Worm (Caenorhabditis elegans) whole organism, early embryonic: ENCODE measurements around the gene B0513.4.

Experiments used
- B0310.2 ChIP-seq: sonication (generic microtip); optimal IDR thresholded peaks from 2 replicates; lab custom pipeline; 2016; ENCODE audit warnings: mild to moderate bottlenecking, missing genetic modification characterization, missing compliant biosample characterization
- F13C5.2 ChIP-seq: sonication (generic microtip); optimal IDR thresholded peaks from 2 replicates; lab custom pipeline; 2017; ENCODE audit warnings: mild to moderate bottlenecking, missing genetic modification characterization, inconsistent platforms, missing compliant biosample characterization
- aly-1 ChIP-seq: sonication (generic microtip); optimal IDR thresholded peaks from 2 replicates; lab custom pipeline; 2016; ENCODE audit warnings: missing genetic modification characterization, missing compliant biosample characterization
- ama-1 ChIP-seq: fragments of 150-350 bp; optimal IDR thresholded peaks from 2 replicates; lab custom pipeline; 2014
- ets-7 ChIP-seq: sonication (generic microtip); optimal IDR thresholded peaks from 2 replicates; lab custom pipeline; 2016; ENCODE audit warnings: missing genotype, missing genetic modification characterization, missing compliant biosample characterization
- flt-1 ChIP-seq: fragments of 200-800 bp; sonication (Bioruptor generic); IDR thresholded peaks from 2 replicates; pipeline ENCODE4 v1.3.6; 2022; ENCODE audit warnings: missing genetic modification characterization, missing compliant biosample characterization
- hmbx-1 ChIP-seq: sonication (generic microtip); optimal IDR thresholded peaks from 2 replicates; lab custom pipeline; 2016; ENCODE audit warnings: mild to moderate bottlenecking, missing genetic modification characterization, missing compliant biosample characterization
- hmg-4 ChIP-seq: fragments of 200-800 bp; sonication (Bioruptor generic); optimal IDR thresholded peaks from 2 replicates; lab custom pipeline; 2018; ENCODE audit warnings: mild to moderate bottlenecking, missing genetic modification characterization, missing compliant biosample characterization
- hnd-1 ChIP-seq: sonication (generic microtip); optimal IDR thresholded peaks from 2 replicates; lab custom pipeline; 2016; ENCODE audit warnings: missing genetic modification characterization, missing compliant biosample characterization
- tbx-11 ChIP-seq: fragments of 200-800 bp; sonication (Bioruptor generic); IDR thresholded peaks from 2 replicates; pipeline ENCODE4 v1.3.6; 2022; ENCODE audit warnings: missing genetic modification characterization, missing compliant biosample characterization
- tbx-37 ChIP-seq: fragments of 200-800 bp; sonication (Bioruptor generic); conservative IDR thresholded peaks from 2 replicates; pipeline ENCODE4 v1.3.6; 2022; ENCODE audit warnings: missing genetic modification reagents, missing genetic modification characterization, missing compliant biosample characterization
- tra-4 ChIP-seq: sonication (generic microtip); optimal IDR thresholded peaks from 2 replicates; lab custom pipeline; 2017; ENCODE audit warnings: missing genetic modification characterization, missing compliant biosample characterization

- TF ChIP-seq ama-1 (no peak), B0310.2 (tag; lab: Kevin White, UChicago) (no peak), tbx-37 (GFP tag; lab: Robert Waterston, UW) (no peak), tbx-11 (GFP tag; lab: Robert Waterston, UW) (no peak), F13C5.2 (no peak), hmbx-1 (no peak), flt-1 (no peak), ets-7 (no peak), hmg-4 (GFP tag; lab: Kevin White, UChicago) (no peak), aly-1 (tag; lab: Kevin White, UChicago) (no peak), hnd-1 (tag; lab: Kevin White, UChicago) (no peak), tra-4 (tag; lab: Kevin White, UChicago) (no peak)
Measured at ce11 chrIV:13927641-13928040, 47.7 kb downstream of the B0513.4 start.
